Fruit fly (Drosophila melanogaster) whole organism, embryonic: ENCODE measurements around the gene bumpel.

Experiments
- Bdp1 ChIP-seq: fragments of 200-800 bp; sonication (Bioruptor generic); optimal IDR thresholded peaks from 3 replicates; lab custom pipeline; 2016; ENCODE audit warnings: missing biosample characterization, missing genetic modification characterization
- Bgb ChIP-seq: fragments of 200-800 bp; sonication (Bioruptor generic); IDR thresholded peaks from 2 replicates; pipeline ENCODE4 v1.3.6; 2022; ENCODE audit warnings: missing biosample characterization, missing genetic modification characterization; ENCODE audit not compliant: partially characterized antibody
- CG10366 ChIP-seq: fragments of 200-800 bp; sonication (Bioruptor generic); IDR thresholded peaks from 2 replicates; pipeline ENCODE4 v1.3.6; 2022; ENCODE audit warnings: missing biosample characterization, missing genetic modification characterization
- CG11093 ChIP-seq: fragments of 200-800 bp; sonication (Bioruptor generic); IDR thresholded peaks from 3 replicates; pipeline ENCODE4 v1.3.6; 2022; ENCODE audit warnings: missing biosample characterization, missing genetic modification characterization
- CG12104 ChIP-seq: fragments of 200-800 bp; sonication (Bioruptor generic); optimal IDR thresholded peaks from 3 replicates; lab custom pipeline; 2016; ENCODE audit warnings: missing biosample characterization, missing genetic modification characterization
- CG12236 ChIP-seq: fragments of 200-800 bp; sonication (Bioruptor generic); optimal IDR thresholded peaks from 2 replicates; lab custom pipeline; 2016; ENCODE audit warnings: missing biosample characterization, missing genetic modification characterization
- CG12744 ChIP-seq: fragments of 200-800 bp; sonication (Bioruptor generic); optimal IDR thresholded peaks from 2 replicates; lab custom pipeline; 2016; ENCODE audit warnings: missing biosample characterization, missing genetic modification characterization
- CG2116 ChIP-seq: fragments of 200-800 bp; sonication (Bioruptor generic); optimal IDR thresholded peaks from 3 replicates; lab custom pipeline; 2018; ENCODE audit warnings: missing biosample characterization, mild to moderate bottlenecking, missing genetic modification characterization
- CG32532 ChIP-seq: fragments of 200-800 bp; sonication (Bioruptor generic); IDR thresholded peaks from 2 replicates; pipeline ENCODE4 v1.3.6; 2022; ENCODE audit warnings: missing biosample characterization, missing genetic modification characterization
- CG33557 ChIP-seq: fragments of 200-800 bp; sonication (Bioruptor generic); optimal IDR thresholded peaks from 2 replicates; lab custom pipeline; 2019; ENCODE audit warnings: missing biosample characterization, mild to moderate bottlenecking, missing genetic modification characterization, moderate library complexity
- CG4328 ChIP-seq: fragments of 200-800 bp; sonication (Bioruptor generic); optimal IDR thresholded peaks from 3 replicates; lab custom pipeline; 2017; ENCODE audit warnings: missing biosample characterization, missing genetic modification reagents, missing genetic modification characterization
- CG4360 ChIP-seq: fragments of 200-800 bp; sonication (Bioruptor generic); IDR thresholded peaks from 2 replicates; pipeline ENCODE4 v1.3.6; 2022; ENCODE audit warnings: missing biosample characterization, missing genetic modification characterization
- CG8765 ChIP-seq: fragments of 200-800 bp; sonication (Bioruptor generic); IDR thresholded peaks from 2 replicates; pipeline ENCODE4 v1.3.6; 2022; ENCODE audit warnings: missing biosample characterization, missing genetic modification characterization
- CG8924 ChIP-seq: fragments of 200-800 bp; optimal IDR thresholded peaks from 3 replicates; lab custom pipeline; 2019; ENCODE audit warnings: missing biosample characterization, mild to moderate bottlenecking, missing genetic modification characterization, moderate library complexity
- CHES-1-like ChIP-seq: fragments of 200-800 bp; sonication (Bioruptor generic); optimal IDR thresholded peaks from 2 replicates; lab custom pipeline; 2016; ENCODE audit warnings: missing biosample characterization, missing genetic modification characterization
- CoRest ChIP-seq: fragments of 200-800 bp; sonication (Bioruptor generic); optimal IDR thresholded peaks from 3 replicates; lab custom pipeline; 2018; ENCODE audit warnings: missing biosample characterization, mild to moderate bottlenecking, missing genetic modification characterization, moderate library complexity
- Dip3 ChIP-seq: fragments of 200-800 bp; sonication (Bioruptor generic); optimal IDR thresholded peaks from 3 replicates; lab custom pipeline; 2016; ENCODE audit warnings: missing biosample characterization, missing genetic modification characterization
- Ets65A ChIP-seq: fragments of 200-800 bp; sonication (Bioruptor generic); peaks from one replicate; lab custom pipeline; 2016; ENCODE audit warnings: missing biosample characterization, missing genetic modification characterization
- Gsc ChIP-seq: fragments of 200-800 bp; sonication (Bioruptor generic); IDR thresholded peaks from 2 replicates; pipeline ENCODE4 v1.3.6; 2022; ENCODE audit warnings: missing biosample characterization, missing genetic modification characterization
- HmgD ChIP-seq: fragments of 200-800 bp; sonication (Bioruptor generic); optimal IDR thresholded peaks from 3 replicates; lab custom pipeline; 2016; ENCODE audit warnings: missing biosample characterization, missing genetic modification characterization
- Hmr ChIP-seq: fragments of 200-800 bp; sonication (Bioruptor generic); optimal IDR thresholded peaks from 3 replicates; lab custom pipeline; 2017; ENCODE audit warnings: mild to moderate bottlenecking, missing biosample characterization, missing genetic modification reagents, missing genetic modification characterization
- Jarid2 ChIP-seq: fragments of 200-800 bp; sonication (Bioruptor generic); optimal IDR thresholded peaks from 3 replicates; lab custom pipeline; 2017; ENCODE audit warnings: mild to moderate bottlenecking, missing biosample characterization, missing genetic modification reagents, missing genetic modification characterization
- Nf-YA ChIP-seq: fragments of 200-800 bp; sonication (Bioruptor generic); IDR thresholded peaks from 2 replicates; pipeline ENCODE4 v1.3.6; 2022; ENCODE audit warnings: missing biosample characterization, missing genetic modification characterization
- Nf-YC ChIP-seq: fragments of 200-800 bp; optimal IDR thresholded peaks from 3 replicates; lab custom pipeline; 2019; ENCODE audit warnings: missing biosample characterization, mild to moderate bottlenecking, missing genetic modification characterization, moderate library complexity
- Ravus ChIP-seq: fragments of 200-800 bp; sonication (Bioruptor generic); IDR thresholded peaks from 2 replicates; pipeline ENCODE4 v1.3.6; 2022; ENCODE audit warnings: missing biosample characterization, missing genetic modification characterization
- Sox100B ChIP-seq: fragments of 200-800 bp; sonication (Bioruptor generic); optimal IDR thresholded peaks from 3 replicates; lab custom pipeline; 2018; ENCODE audit warnings: missing biosample characterization, mild to moderate bottlenecking, missing genetic modification characterization
- Spps ChIP-seq: fragments of 200-800 bp; sonication (Bioruptor generic); optimal IDR thresholded peaks from 2 replicates; lab custom pipeline; 2018; ENCODE audit warnings: missing biosample characterization, mild to moderate bottlenecking, missing genetic modification characterization
- TFAM ChIP-seq: fragments of 200-800 bp; sonication (Bioruptor generic); optimal IDR thresholded peaks from 2 replicates; lab custom pipeline; 2017; ENCODE audit warnings: missing biosample characterization, missing genetic modification characterization, inconsistent platforms
- Tbp ChIP-seq: fragments of >200 bp; optimal IDR thresholded peaks from 2 replicates; lab custom pipeline; 2018; ENCODE audit warnings: missing biosample characterization, missing genetic modification characterization
- YL-1 ChIP-seq: fragments of 200-800 bp; sonication (Bioruptor generic); optimal IDR thresholded peaks from 3 replicates; lab custom pipeline; 2017; ENCODE audit warnings: missing biosample characterization, mild to moderate bottlenecking, missing genetic modification characterization
- ac ChIP-seq: fragments of 200-800 bp; sonication (Bioruptor generic); optimal IDR thresholded peaks from 3 replicates; lab custom pipeline; 2017; ENCODE audit warnings: missing biosample characterization, mild to moderate bottlenecking, missing genetic modification characterization
- bsh ChIP-seq, 2 experiments: fragments of 200-800 bp; sonication (Bioruptor generic); optimal IDR thresholded peaks; 2 replicates each; lab custom pipeline; 2017 to 2018; ENCODE audit warnings: mild to moderate bottlenecking in 2 of 2, missing biosample characterization in 2 of 2, missing genetic modification characterization in 2 of 2, moderate library complexity in 1 of 2
- croc ChIP-seq: fragments of 200-800 bp; sonication (Bioruptor generic); conservative IDR thresholded peaks from 3 replicates; pipeline ENCODE4 v1.3.6; 2022; ENCODE audit warnings: missing biosample characterization, missing genetic modification characterization
- gcm ChIP-seq: fragments of 200-800 bp; sonication (Bioruptor generic); optimal IDR thresholded peaks from 2 replicates; lab custom pipeline; 2019; ENCODE audit warnings: missing biosample characterization, mild to moderate bottlenecking, missing genetic modification characterization, moderate library complexity
- gsb ChIP-seq: fragments of 200-800 bp; sonication (Bioruptor generic); IDR thresholded peaks from 2 replicates; pipeline ENCODE4 v1.3.6; 2022; ENCODE audit warnings: missing biosample characterization, missing genetic modification characterization
- lilli ChIP-seq: fragments of 200-800 bp; sonication (Bioruptor generic); optimal IDR thresholded peaks from 3 replicates; lab custom pipeline; 2016; ENCODE audit warnings: missing biosample characterization, missing genetic modification characterization
- odd ChIP-seq: fragments of 200-800 bp; sonication (Bioruptor generic); optimal IDR thresholded peaks from 2 replicates; lab custom pipeline; 2017; ENCODE audit warnings: missing biosample characterization, mild to moderate bottlenecking, missing genetic modification characterization
- pho ChIP-seq: fragments of 200-800 bp; sonication (Bioruptor generic); optimal IDR thresholded peaks from 2 replicates; lab custom pipeline; 2016; ENCODE audit warnings: missing biosample characterization, missing genetic modification characterization
- phol ChIP-seq: fragments of 200-800 bp; sonication (Bioruptor generic); optimal IDR thresholded peaks from 3 replicates; lab custom pipeline; 2018; ENCODE audit warnings: missing biosample characterization, mild to moderate bottlenecking, missing genetic modification characterization, moderate library complexity
- sob ChIP-seq: fragments of 200-800 bp; sonication (Bioruptor generic); IDR thresholded peaks from 2 replicates; pipeline ENCODE4 v1.3.6; 2022; ENCODE audit warnings: missing biosample characterization, missing genetic modification characterization
- sqz ChIP-seq: fragments of 200-800 bp; sonication (Bioruptor generic); optimal IDR thresholded peaks from 3 replicates; lab custom pipeline; 2018; ENCODE audit warnings: missing biosample characterization, mild to moderate bottlenecking, missing genetic modification characterization
- tin ChIP-seq: fragments of 200-800 bp; sonication (Bioruptor generic); optimal IDR thresholded peaks from 3 replicates; lab custom pipeline; 2016; ENCODE audit warnings: missing biosample characterization, missing genetic modification characterization
- tio ChIP-seq: fragments of 200-800 bp; sonication (Bioruptor generic); optimal IDR thresholded peaks from 2 replicates; lab custom pipeline; 2017; ENCODE audit warnings: missing biosample characterization, missing genetic modification characterization, inconsistent platforms
- trem ChIP-seq: fragments of 200-800 bp; optimal IDR thresholded peaks from 3 replicates; lab custom pipeline; 2019; ENCODE audit warnings: missing biosample characterization, mild to moderate bottlenecking, missing genetic modification characterization, moderate library complexity
- wek ChIP-seq: fragments of 200-800 bp; sonication (Bioruptor generic); optimal IDR thresholded peaks from 3 replicates; lab custom pipeline; 2018; ENCODE audit warnings: missing biosample characterization, mild to moderate bottlenecking, missing genetic modification characterization, moderate library complexity

Gene bumpel

DNA sequence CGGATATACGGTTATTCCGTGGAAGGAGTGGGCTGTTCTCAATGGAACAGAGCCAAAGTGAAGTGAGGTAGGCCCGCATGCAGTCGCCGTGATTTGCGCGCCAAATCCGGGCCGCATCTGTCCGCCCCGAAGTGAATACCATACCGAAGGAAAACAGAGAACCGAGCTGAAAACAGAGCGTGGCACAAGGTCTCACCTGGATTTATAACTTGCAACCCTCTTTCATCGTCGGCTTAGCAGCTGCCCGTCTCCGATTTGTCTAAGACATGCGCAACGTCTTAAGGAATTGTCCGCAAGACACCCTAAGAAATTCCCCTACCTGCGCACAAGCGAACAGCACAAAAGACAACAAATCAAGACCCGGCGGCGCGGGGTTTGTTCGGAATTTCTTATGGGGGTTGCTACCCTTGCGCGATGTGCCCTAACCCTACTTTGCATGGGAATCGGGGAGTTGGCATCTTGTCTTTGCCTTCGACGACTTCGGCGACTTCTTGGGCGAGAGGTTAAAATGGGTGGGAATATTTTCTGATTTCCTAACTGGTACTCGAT is 39.8 kb downstream of the bumpel start (continued):
- TF ChIP-seq TFAM (GFP tag; lab: Kevin White, UChicago) (no peak), Ets65A (GFP tag; lab: Kevin White, UChicago) (no peak), Spps (tag; lab: Kevin White, UChicago) (no peak), CG33557 (no peak), sqz (GFP tag; lab: Kevin White, UChicago) (peak; percentile 43), pho (GFP tag; lab: Kevin White, UChicago) (no peak), Bdp1 (GFP tag; lab: Kevin White, UChicago) (no peak), CHES-1-like (GFP tag; lab: Kevin White, UChicago) (no peak)
- TF ChIP-seq, all 482 proteins: peak for 18

DNA sequence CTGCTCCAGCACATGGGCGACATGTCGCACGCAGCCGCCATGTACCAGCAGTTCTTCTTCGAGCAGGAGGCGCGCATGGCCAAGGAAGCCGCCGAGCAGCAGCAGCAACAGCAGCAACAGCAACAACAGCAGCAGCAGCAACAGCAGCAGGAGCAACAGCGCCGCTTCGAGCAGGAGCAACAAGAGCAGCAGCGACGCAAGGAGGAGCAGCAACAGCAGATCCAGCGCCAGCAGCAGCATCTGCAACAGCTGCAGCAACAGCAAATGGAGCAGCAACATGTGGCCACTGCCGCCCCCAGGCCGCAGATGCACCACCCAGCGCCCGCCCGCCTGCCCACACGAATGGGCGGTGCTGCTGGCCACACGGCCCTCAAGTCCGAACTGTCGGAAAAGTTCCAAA is 43.3 kb downstream of the bumpel start:
- TF ChIP-seq croc (GFP tag; lab: Robert Waterston, UW), result no peak
- TF ChIP-seq CG4328 (GFP tag; lab: Kevin White, UChicago), result no peak
- no peak for TF ChIP-seq tio (GFP tag; lab: Kevin White, UChicago)
- TF ChIP-seq phol (tag; lab: Kevin White, UChicago), result no peak
- no peak for TF ChIP-seq Sox100B (GFP tag; lab: Kevin White, UChicago)
- TF ChIP-seq CG12104 (GFP tag; lab: Kevin White, UChicago), result no peak
- no peak for TF ChIP-seq CoRest (tag; lab: Kevin White, UChicago)
- no peak for TF ChIP-seq lilli (GFP tag; lab: Kevin White, UChicago)
- no peak for TF ChIP-seq CG8765 (GFP tag; lab: Robert Waterston, UW)
- no peak for TF ChIP-seq Ravus (GFP tag; lab: Robert Waterston, UW)
- TF ChIP-seq gsb, result no peak
- TF ChIP-seq CG10366, result no peak
- no peak for TF ChIP-seq pho (GFP tag; lab: Kevin White, UChicago)
- no peak for TF ChIP-seq tin (GFP tag; lab: Kevin White, UChicago)
- no peak for TF ChIP-seq YL-1 (GFP tag; lab: Kevin White, UChicago)
- TF ChIP-seq Jarid2 (GFP tag; lab: Kevin White, UChicago), result no peak
- TF ChIP-seq Tbp (GFP tag; lab: Kevin White, UChicago), result no peak

DNA sequence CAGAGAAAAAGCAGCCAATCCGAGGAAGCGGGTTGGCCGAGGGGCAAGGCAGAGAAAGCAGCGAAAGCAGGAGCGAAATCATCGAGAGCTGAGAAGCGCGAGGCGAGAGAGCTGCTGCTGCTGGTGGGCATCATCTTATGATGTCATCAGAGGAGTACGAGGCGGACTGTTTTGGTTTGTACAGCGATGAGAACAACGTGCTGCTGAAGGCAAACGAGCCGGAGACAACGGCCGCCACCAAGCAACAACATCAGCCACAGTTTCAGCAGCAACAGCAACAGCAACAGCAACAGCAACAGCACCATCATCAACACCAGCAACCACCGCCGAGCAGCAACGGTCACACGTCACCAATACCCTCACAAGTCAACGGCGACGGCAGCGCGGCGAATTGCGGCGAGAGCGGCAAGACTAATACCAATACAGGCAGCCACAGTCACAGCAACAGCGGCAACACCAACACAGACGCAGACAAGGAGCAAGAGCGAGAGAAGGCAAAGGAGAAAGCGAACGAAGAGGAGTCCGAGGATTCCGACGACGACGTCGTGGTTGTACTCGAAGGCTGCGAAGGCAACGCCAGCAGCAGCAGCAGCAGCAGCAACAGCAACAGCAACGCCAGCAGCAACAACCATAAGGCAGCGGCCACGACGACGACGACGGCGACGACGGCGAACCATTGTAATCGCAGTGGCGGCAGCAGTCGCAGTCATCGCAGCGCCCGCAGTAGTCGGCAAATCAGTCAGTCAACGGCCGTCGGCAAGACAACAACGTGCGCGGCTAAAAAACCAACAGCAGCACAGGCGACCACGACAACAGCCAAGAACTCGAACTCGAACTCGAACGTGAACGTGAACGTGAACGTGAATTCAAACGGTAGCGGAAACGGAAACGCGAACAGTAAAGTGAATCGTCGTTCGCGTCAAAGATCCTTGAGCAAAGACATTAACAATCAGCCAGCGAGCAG is 46.1 kb downstream of the bumpel start:
- TF ChIP-seq Hmr (GFP tag; lab: Kevin White, UChicago), result peak; percentile 21
- TF ChIP-seq CG8924 (tag; lab: Kevin White, UChicago), result peak; percentile 13
- peak; percentile 11 for TF ChIP-seq CG2116 (GFP tag; lab: Kevin White, UChicago)
- TF ChIP-seq Tbp (GFP tag; lab: Kevin White, UChicago), result peak; percentile 53
- peak in 1 of 2 experiments; percentile 20 for TF ChIP-seq bsh (GFP tag; optimal IDR thresholded peaks at IDR 0.05; lab: Kevin White, UChicago)
- no peak for TF ChIP-seq CG12236
- TF ChIP-seq ac (GFP tag; lab: Kevin White, UChicago), result peak; percentile 42
- TF ChIP-seq HmgD (GFP tag; lab: Kevin White, UChicago), result no peak
- no peak for TF ChIP-seq Gsc
- peak; percentile 24 for TF ChIP-seq trem
- peak; percentile 7; the same call in 1 of the 2 replicates for TF ChIP-seq CG32532 (GFP tag; lab: Robert Waterston, UW)
- peak; percentile 36; the same call in 1 of the 2 replicates for TF ChIP-seq Bgb
- peak; percentile 94 for TF ChIP-seq CG4360
- TF ChIP-seq wek (GFP tag; lab: Kevin White, UChicago), result peak; percentile 36
- TF ChIP-seq CG11093 (GFP tag; lab: Robert Waterston, UW), result no peak
- peak; percentile 63 for TF ChIP-seq odd (GFP tag; lab: Kevin White, UChicago)
- TF ChIP-seq Nf-YC (tag; lab: Kevin White, UChicago), result peak; percentile 93
- TF ChIP-seq Dip3 (GFP tag; lab: Kevin White, UChicago), result no peak
- peak; percentile 3 for TF ChIP-seq CG12744 (GFP tag; lab: Kevin White, UChicago)
- peak; percentile 22 for TF ChIP-seq Bdp1 (GFP tag; lab: Kevin White, UChicago)
- TF ChIP-seq sob (GFP tag; lab: Robert Waterston, UW), result peak; percentile 62; the same call in 1 of the 2 replicates
- no peak for TF ChIP-seq Nf-YA (GFP tag; lab: Robert Waterston, UW)
- TF ChIP-seq gcm (GFP tag; lab: Kevin White, UChicago), result peak; percentile 68
